Fruit fly (Drosophila melanogaster) whole organism, adult: ENCODE results near the gene CG9512.
A peak's percentile ranks its signal among the peaks of the same experiment; 100 is the strongest.

Source experiments
- CG11617 ChIP-seq: fragments of 200-800 bp; sonication (Bioruptor generic); optimal IDR thresholded peaks from 2 replicates; lab custom pipeline; 2017; ENCODE audit warnings: mild to moderate bottlenecking, missing biosample characterization, missing genetic modification reagents, missing genetic modification characterization
- CG12768 ChIP-seq: fragments of 200-800 bp; sonication (Bioruptor generic); optimal IDR thresholded peaks from 2 replicates; lab custom pipeline; 2017; ENCODE audit warnings: missing biosample characterization, missing genetic modification characterization, mild to moderate bottlenecking, moderate library complexity, missing genetic modification reagents
- CG14711 ChIP-seq: fragments of 200-800 bp; sonication (Bioruptor generic); optimal IDR thresholded peaks from 2 replicates; lab custom pipeline; 2018; ENCODE audit warnings: missing biosample characterization, mild to moderate bottlenecking, missing genetic modification characterization, moderate library complexity
- CG1620 ChIP-seq: fragments of 200-800 bp; sonication (Bioruptor generic); optimal IDR thresholded peaks from 2 replicates; lab custom pipeline; 2016; ENCODE audit warnings: missing biosample characterization, missing genetic modification characterization
- CG33017 ChIP-seq: fragments of 200-800 bp; sonication (Bioruptor generic); optimal IDR thresholded peaks from 2 replicates; lab custom pipeline; 2018; ENCODE audit warnings: missing biosample characterization, mild to moderate bottlenecking, missing genetic modification characterization, moderate library complexity
- CG5204 ChIP-seq: fragments of 200-800 bp; sonication (Bioruptor generic); optimal IDR thresholded peaks from 2 replicates; lab custom pipeline; 2016; ENCODE audit warnings: missing biosample characterization, missing genetic modification characterization
- CG7045 ChIP-seq: fragments of 200-800 bp; sonication (Bioruptor generic); optimal IDR thresholded peaks from 2 replicates; lab custom pipeline; 2017; ENCODE audit warnings: missing biosample characterization, mild to moderate bottlenecking, missing genetic modification characterization
- CG7101 ChIP-seq: fragments of 200-800 bp; sonication (Bioruptor generic); optimal IDR thresholded peaks from 2 replicates; lab custom pipeline; 2018; ENCODE audit warnings: missing biosample characterization, mild to moderate bottlenecking, missing genetic modification characterization, moderate library complexity
- Clk ChIP-seq: fragments of 200-800 bp; sonication (Bioruptor generic); optimal IDR thresholded peaks from 2 replicates; lab custom pipeline; 2017; ENCODE audit warnings: missing biosample characterization, missing genetic modification characterization
- Crg-1 ChIP-seq: fragments of 200-800 bp; sonication (Bioruptor generic); optimal IDR thresholded peaks from 2 replicates; lab custom pipeline; 2016; ENCODE audit warnings: missing biosample characterization, missing genetic modification characterization
- Hr96 ChIP-seq: fragments of 200-800 bp; sonication (Bioruptor generic); optimal IDR thresholded peaks from 2 replicates; lab custom pipeline; 2016; ENCODE audit warnings: missing biosample characterization, missing genetic modification characterization
- Mnt ChIP-seq: fragments of 200-800 bp; sonication (Bioruptor generic); optimal IDR thresholded peaks from 2 replicates; lab custom pipeline; 2016; ENCODE audit warnings: missing biosample characterization, mild to moderate bottlenecking, missing genetic modification characterization
- bab1 ChIP-seq: fragments of 200-800 bp; sonication (Bioruptor generic); optimal IDR thresholded peaks from 3 replicates; lab custom pipeline; 2019; ENCODE audit warnings: missing biosample characterization, mild to moderate bottlenecking, missing genetic modification characterization, moderate library complexity
- cic ChIP-seq: fragments of 200-800 bp; sonication (Bioruptor generic); optimal IDR thresholded peaks from 2 replicates; lab custom pipeline; 2017; ENCODE audit warnings: missing biosample characterization, mild to moderate bottlenecking, missing genetic modification characterization, moderate library complexity
- cnc ChIP-seq, 2 experiments: fragments of >200 bp; optimal IDR thresholded peaks; 2 replicates each; lab custom pipeline; 2017
- kay ChIP-seq: fragments of 200-800 bp; sonication (Bioruptor generic); peaks from one replicate; lab custom pipeline; 2016; ENCODE audit warnings: missing biosample characterization, missing genetic modification characterization, borderline replicate concordance
- ovo ChIP-seq: fragments of 200-800 bp; sonication (Bioruptor generic); optimal IDR thresholded peaks from 2 replicates; lab custom pipeline; 2016; ENCODE audit warnings: missing biosample characterization, missing genetic modification characterization
- pad ChIP-seq: fragments of 200-800 bp; sonication (Bioruptor generic); optimal IDR thresholded peaks from 3 replicates; lab custom pipeline; 2017; ENCODE audit warnings: missing biosample characterization, missing genetic modification characterization, mild to moderate bottlenecking, moderate library complexity, missing genetic modification reagents
- tj ChIP-seq: fragments of 200-800 bp; sonication (Bioruptor generic); optimal IDR thresholded peaks from 3 replicates; lab custom pipeline; 2017; ENCODE audit warnings: missing biosample characterization, mild to moderate bottlenecking, missing genetic modification characterization, moderate library complexity
- toe ChIP-seq: fragments of 200-800 bp; sonication (Bioruptor generic); optimal IDR thresholded peaks from 2 replicates; lab custom pipeline; 2016; ENCODE audit warnings: missing biosample characterization, missing genetic modification characterization

CG9512 gene

dm6 chrX:14909658-14910378, 4.5 kb upstream of the CG9512 start, which contains the start of gene fiz:
TSS of gene fiz (minus strand) at chrX:14909708.
- TF ChIP-seq cic (GFP tag; lab: Kevin White, UChicago) (no peak), kay (no peak), bab1 (GFP tag; lab: Kevin White, UChicago) (no peak), CG11617 (GFP tag; lab: Kevin White, UChicago) (no peak), CG14711 (tag; lab: Kevin White, UChicago) (no peak), toe (GFP tag; lab: Kevin White, UChicago) (no peak)

- TF ChIP-seq cnc (optimal IDR thresholded peaks at IDR 0.05; lab: Kevin White, UChicago) (no peak), Crg-1 (GFP tag; lab: Kevin White, UChicago) (no peak), tj (no peak), CG7101 (tag; lab: Kevin White, UChicago) (peak; percentile 56), Hr96 (GFP tag; lab: Kevin White, UChicago) (no peak), ovo (GFP tag; lab: Kevin White, UChicago) (no peak), toe (GFP tag; lab: Kevin White, UChicago) (no peak), cic (GFP tag; lab: Kevin White, UChicago) (no peak), kay (peak; percentile 5), Mnt (peak; percentile 1), CG33017 (tag; lab: Kevin White, UChicago) (peak; percentile 47), bab1 (GFP tag; lab: Kevin White, UChicago) (no peak), Clk (GFP tag; lab: Kevin White, UChicago) (no peak), CG5204 (peak; percentile 21), CG11617 (GFP tag; lab: Kevin White, UChicago) (no peak), CG7045 (GFP tag; lab: Kevin White, UChicago) (no peak), CG14711 (tag; lab: Kevin White, UChicago) (peak; percentile 15)
Observed at dm6 chrX:14909051-14909450, 3.7 kb upstream of the CG9512 start.

dm6 chrX:14897592-14897991, 7.8 kb downstream of the CG9512 start:
- TF ChIP-seq pad (no peak), CG7101 (tag; lab: Kevin White, UChicago) (no peak), bab1 (GFP tag; lab: Kevin White, UChicago) (no peak), toe (GFP tag; lab: Kevin White, UChicago) (no peak), kay (no peak), CG1620 (GFP tag; lab: Kevin White, UChicago) (no peak), tj (no peak), CG33017 (tag; lab: Kevin White, UChicago) (no peak), CG5204 (no peak), cnc (optimal IDR thresholded peaks at IDR 0.05; lab: Kevin White, UChicago) (no peak), Hr96 (GFP tag; lab: Kevin White, UChicago) (no peak), Mnt (no peak), Crg-1 (GFP tag; lab: Kevin White, UChicago) (no peak), CG7045 (GFP tag; lab: Kevin White, UChicago) (no peak), Clk (GFP tag; lab: Kevin White, UChicago) (no peak), CG11617 (GFP tag; lab: Kevin White, UChicago) (no peak)

- TF ChIP-seq CG12768 (GFP tag; lab: Kevin White, UChicago) (no peak), CG5204 (no peak)
Observed at dm6 chrX:14896791-14897190, 8.6 kb downstream of the CG9512 start, which contains the start of gene CG9514. TSS of gene CG9514 (minus strand) at chrX:14896891.

- TF ChIP-seq CG1620 (GFP tag; lab: Kevin White, UChicago) (no peak), CG12768 (GFP tag; lab: Kevin White, UChicago) (no peak), Hr96 (GFP tag; lab: Kevin White, UChicago) (no peak)
Observed at dm6 chrX:14896310-14896709, 9.0 kb downstream of the CG9512 start.

DNA sequence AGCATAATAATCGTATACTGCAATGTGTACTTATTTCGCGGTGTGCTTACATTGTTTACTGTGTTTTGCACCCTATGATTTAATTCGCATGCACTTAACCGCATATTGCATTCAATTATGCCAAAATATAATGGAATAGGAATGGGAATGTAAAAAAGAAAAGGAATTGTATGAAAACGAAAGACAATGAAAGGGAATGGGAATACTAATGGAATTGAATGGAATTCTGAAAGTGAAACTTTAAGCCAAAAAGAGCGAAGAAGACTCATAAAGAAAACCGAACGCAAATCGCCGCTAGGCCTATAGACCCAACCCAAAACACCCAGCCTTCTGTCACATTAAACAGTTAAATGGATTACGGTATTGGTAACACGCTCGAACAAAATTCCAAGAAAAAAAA, 11.5 kb downstream of the CG9512 start:
- no peak for TF ChIP-seq CG5204
- no peak for TF ChIP-seq Clk (GFP tag; lab: Kevin White, UChicago)
- no peak for TF ChIP-seq cic (GFP tag; lab: Kevin White, UChicago)
- TF ChIP-seq CG7045 (GFP tag; lab: Kevin White, UChicago): no peak
- no peak for TF ChIP-seq ovo (GFP tag; lab: Kevin White, UChicago)
- no peak for TF ChIP-seq Hr96 (GFP tag; lab: Kevin White, UChicago)
- TF ChIP-seq CG7101 (tag; lab: Kevin White, UChicago): no peak
- no peak for TF ChIP-seq CG14711 (tag; lab: Kevin White, UChicago)

- TF ChIP-seq CG12768 (GFP tag; lab: Kevin White, UChicago) (no peak), pad (no peak), cic (GFP tag; lab: Kevin White, UChicago) (no peak), CG33017 (tag; lab: Kevin White, UChicago) (no peak)
Observed at dm6 chrX:14892303-14892702, 13.0 kb downstream of the CG9512 start.
